Fruit fly (Drosophila melanogaster) whole organism, wandering third instar larva: Measurements from ENCODE around the gene CG15547.

Experiments
- CrebA ChIP-seq: fragments of 200-800 bp; sonication (Bioruptor generic); optimal IDR thresholded peaks from 2 replicates; lab custom pipeline; 2016; ENCODE audit warnings: missing biosample characterization, mild to moderate bottlenecking, missing genetic modification characterization, borderline replicate concordance
- Hr78 ChIP-seq: fragments of >200 bp; optimal IDR thresholded peaks from 2 replicates; lab custom pipeline; 2017; ENCODE audit warnings: missing biosample characterization, missing genetic modification characterization
- Jra ChIP-seq: sonication (Bioruptor generic); optimal IDR thresholded peaks from 2 replicates; lab custom pipeline; 2016; ENCODE audit warnings: missing biosample characterization, missing genetic modification characterization
- OdsH ChIP-seq: fragments of 200-800 bp; sonication (Bioruptor generic); optimal IDR thresholded peaks from 2 replicates; lab custom pipeline; 2016; ENCODE audit warnings: missing biosample characterization, mild to moderate bottlenecking, missing genetic modification characterization
- Sp1 ChIP-seq: fragments of 200-800 bp; sonication (Bioruptor generic); optimal IDR thresholded peaks from 3 replicates; lab custom pipeline; 2019; ENCODE audit warnings: missing biosample characterization, mild to moderate bottlenecking, missing genetic modification characterization, moderate library complexity
- Vsx2 ChIP-seq: fragments of 200-300, 225-300 bp; sonication (Bioruptor generic); optimal IDR thresholded peaks from 2 replicates; lab custom pipeline; 2018; ENCODE audit warnings: missing biosample characterization, missing genetic modification characterization; ENCODE audit not compliant: partially characterized antibody
- brk ChIP-seq: fragments of 200-800 bp; sonication (Bioruptor generic); optimal IDR thresholded peaks from 2 replicates; lab custom pipeline; 2016; ENCODE audit warnings: missing biosample characterization, mild to moderate bottlenecking, missing genetic modification characterization
- ey ChIP-seq: fragments of 200-800 bp; sonication (Bioruptor generic); optimal IDR thresholded peaks from 2 replicates; lab custom pipeline; 2016; ENCODE audit warnings: missing biosample characterization, missing genetic modification characterization
- foxo ChIP-seq, 2 experiments: fragments of 200-800 bp; sonication (Bioruptor generic); optimal IDR thresholded peaks; 2 replicates in 1 of 2; 3 replicates in 1 of 2; lab custom pipeline; 2016 to 2017; ENCODE audit warnings: missing biosample characterization in 2 of 2, missing genetic modification characterization in 2 of 2
- h ChIP-seq: fragments of 200-800 bp; sonication (Bioruptor generic); optimal IDR thresholded peaks from 3 replicates; lab custom pipeline; 2016; ENCODE audit warnings: missing biosample characterization, mild to moderate bottlenecking, missing genetic modification characterization
- lola ChIP-seq: fragments of >200 bp; optimal IDR thresholded peaks from 2 replicates; lab custom pipeline; 2017; ENCODE audit warnings: missing biosample characterization, missing genetic modification characterization
- tai ChIP-seq: sonication (Bioruptor generic); optimal IDR thresholded peaks from 2 replicates; lab custom pipeline; 2016; ENCODE audit warnings: missing biosample characterization, missing genetic modification characterization
- usp ChIP-seq: fragments of >200 bp; optimal IDR thresholded peaks from 2 replicates; lab custom pipeline; 2017; ENCODE audit warnings: missing biosample characterization, missing genetic modification characterization

DNA sequence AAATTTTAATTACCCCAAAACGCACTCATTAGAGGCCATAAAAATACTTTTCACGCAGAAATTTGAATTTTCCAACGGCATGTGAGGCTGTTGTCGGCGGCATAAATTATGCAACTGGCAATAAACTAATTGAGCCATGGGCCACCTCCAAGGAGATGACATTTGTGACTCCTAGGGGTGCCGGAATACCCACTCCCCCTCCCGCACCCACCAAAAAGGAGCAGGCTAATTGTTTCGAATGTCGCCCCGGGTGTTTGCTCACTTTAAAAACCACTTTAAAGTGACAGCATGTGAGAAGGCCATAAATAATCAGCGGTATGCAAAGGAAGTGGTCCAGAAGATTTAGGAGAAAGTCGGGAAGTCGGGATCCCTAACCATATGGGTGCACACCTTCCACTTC is 39.1 kb upstream of the CG15547 start:
- TF ChIP-seq lola (GFP tag; lab: Kevin White, UChicago) (no peak), ey (GFP tag; lab: Kevin White, UChicago) (no peak), foxo (GFP tag; optimal IDR thresholded peaks at IDR 0.05; lab: Kevin White, UChicago) (no peak), OdsH (GFP tag; lab: Kevin White, UChicago) (no peak), Sp1 (no peak), Hr78 (GFP tag; lab: Kevin White, UChicago) (no peak), brk (GFP tag; lab: Kevin White, UChicago) (no peak), usp (GFP tag; lab: Kevin White, UChicago) (no peak), CrebA (GFP tag; lab: Kevin White, UChicago) (no peak), Vsx2 (GFP tag; lab: Kevin White, UChicago) (no peak), h (no peak), Jra (GFP tag; lab: Kevin White, UChicago) (no peak), tai (GFP tag; lab: Kevin White, UChicago) (no peak)
